2 fruit fly cellular contexts compared by ENCODE assay signal in the genomic region with DNA sequence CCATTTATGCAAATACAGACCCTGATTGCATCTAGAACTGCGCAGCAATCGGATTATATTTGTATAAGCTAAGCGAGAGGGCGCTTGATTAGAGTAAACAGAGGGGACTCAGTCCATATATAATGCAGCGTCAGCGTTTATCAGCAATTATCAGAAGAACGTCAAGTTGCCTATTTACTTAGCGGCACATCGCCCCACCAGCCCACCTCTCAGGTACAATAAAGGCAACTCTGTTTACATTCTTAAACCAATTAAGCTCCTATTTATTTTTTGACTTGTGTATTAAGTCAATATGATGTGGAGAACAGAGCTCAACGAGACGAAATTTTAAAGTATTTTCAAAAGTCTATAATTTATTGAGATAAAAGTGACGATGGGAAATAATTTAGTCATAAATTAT.
TF ChIP-seq lines count a peak whose summit lies in the region.

No protein-coding gene starts in this region.

TF ChIP-seq in whole organism, embryonic, 481 proteins besides CTCF, POLR2A, EP300 and RAD21 (continued from another document and continues in another):
- TF ChIP-seq luna (GFP tag; optimal IDR thresholded peaks at IDR 0.05; lab: Kevin White, UChicago) (no peak), Dref (GFP tag; IDR thresholded peaks at IDR 0.05; lab: Robert Waterston, UW) (no peak), CG6683 (GFP tag; optimal IDR thresholded peaks at IDR 0.05; lab: Kevin White, UChicago) (peak; percentile 80), kah (GFP tag; optimal IDR thresholded peaks at IDR 0.05; lab: Kevin White, UChicago) (peak; percentile 31), zen2 (GFP tag; IDR thresholded peaks at IDR 0.05; lab: Robert Waterston, UW; ENCODE audit: partially characterized antibody) (no peak), Side (GFP tag; optimal IDR thresholded peaks at IDR 0.05; lab: Kevin White, UChicago) (peak; percentile 85), Sry-δ (GFP tag; optimal IDR thresholded peaks at IDR 0.05; lab: Kevin White, UChicago) (peak; percentile 45), stwl (tag; optimal IDR thresholded peaks at IDR 0.05; lab: Kevin White, UChicago) (peak; percentile 53), Tbp (GFP tag; optimal IDR thresholded peaks at IDR 0.05; lab: Kevin White, UChicago) (no peak), CG30020 (tag; optimal IDR thresholded peaks at IDR 0.05; lab: Kevin White, UChicago) (peak; percentile 24), phol (tag; optimal IDR thresholded peaks at IDR 0.05; lab: Kevin White, UChicago) (peak; percentile 42), Bdp1 (GFP tag; optimal IDR thresholded peaks at IDR 0.05; lab: Kevin White, UChicago) (no peak), en (GFP tag; optimal IDR thresholded peaks at IDR 0.05; lab: Kevin White, UChicago) (no peak), org-1 (GFP tag; optimal IDR thresholded peaks at IDR 0.05; lab: Kevin White, UChicago) (peak; percentile 83), CG6272 (GFP tag; IDR thresholded peaks at IDR 0.05; lab: Robert Waterston, UW) (no peak), CG2712 (tag; optimal IDR thresholded peaks at IDR 0.05; lab: Kevin White, UChicago) (peak; percentile 85), da (GFP tag; optimal IDR thresholded peaks at IDR 0.05; lab: Kevin White, UChicago) (no peak), CG6791 (GFP tag; IDR thresholded peaks at IDR 0.05; lab: Robert Waterston, UW; ENCODE audit: partially characterized antibody) (no peak), CG8478 (optimal IDR thresholded peaks at IDR 0.05; lab: Kevin White, UChicago) (no peak), CG30431 (GFP tag; optimal IDR thresholded peaks at IDR 0.05; lab: Kevin White, UChicago) (no peak), repo (GFP tag; optimal IDR thresholded peaks at IDR 0.05; lab: Kevin White, UChicago) (peak; percentile 69), CG11398 (GFP tag; optimal IDR thresholded peaks at IDR 0.05; lab: Kevin White, UChicago) (peak; percentile 35), lbe (GFP tag; optimal IDR thresholded peaks at IDR 0.05; lab: Kevin White, UChicago) (peak; percentile 97), D (optimal IDR thresholded peaks at IDR 0.05; lab: Kevin White, UChicago) (no peak), D (GFP tag; optimal IDR thresholded peaks at IDR 0.05; lab: Kevin White, UChicago) (peak; percentile 91), CG14014 (GFP tag; IDR thresholded peaks at IDR 0.05; lab: Robert Waterston, UW) (peak; percentile 63; the same call in 1 of the 2 replicates), Asciz (GFP tag; optimal IDR thresholded peaks at IDR 0.05; lab: Kevin White, UChicago) (peak; percentile 97), CG7839 (tag; optimal IDR thresholded peaks at IDR 0.05; lab: Kevin White, UChicago) (peak; percentile 52), CG2889 (GFP tag; IDR thresholded peaks at IDR 0.05; lab: Robert Waterston, UW) (no peak), CG8924 (tag; optimal IDR thresholded peaks at IDR 0.05; lab: Kevin White, UChicago) (no peak), tin (GFP tag; optimal IDR thresholded peaks at IDR 0.05; lab: Kevin White, UChicago) (peak; percentile 64), CG13624 (GFP tag; optimal IDR thresholded peaks at IDR 0.05; lab: Kevin White, UChicago) (no peak), tio (GFP tag; optimal IDR thresholded peaks at IDR 0.05; lab: Kevin White, UChicago) (no peak), CG6813 (GFP tag; optimal IDR thresholded peaks at IDR 0.05; lab: Kevin White, UChicago) (peak; percentile 92), chn (GFP tag; optimal IDR thresholded peaks at IDR 0.05; lab: Kevin White, UChicago) (no peak), CG17612 (GFP tag; IDR thresholded peaks at IDR 0.05; lab: Robert Waterston, UW) (peak; percentile 58; the same call in 1 of the 2 replicates), ara (GFP tag; IDR thresholded peaks at IDR 0.05; lab: Robert Waterston, UW) (peak; percentile 87), Dad (GFP tag; optimal IDR thresholded peaks at IDR 0.05; lab: Kevin White, UChicago) (no peak), H15 (GFP tag; IDR thresholded peaks at IDR 0.05; lab: Robert Waterston, UW) (peak; percentile 68; the same call in 2 of the 3 replicates), CG13894 (tag; optimal IDR thresholded peaks at IDR 0.05; lab: Kevin White, UChicago) (no peak), CG14710 (tag; optimal IDR thresholded peaks at IDR 0.05; lab: Kevin White, UChicago) (peak; percentile 92), CG10431 (GFP tag; optimal IDR thresholded peaks at IDR 0.05; lab: Kevin White, UChicago) (peak; percentile 38), CG42726 (GFP tag; IDR thresholded peaks at IDR 0.05; lab: Robert Waterston, UW; ENCODE audit: partially characterized antibody) (no peak), odd (GFP tag; optimal IDR thresholded peaks at IDR 0.05; lab: Kevin White, UChicago) (no peak), CG34376 (GFP tag; optimal IDR thresholded peaks at IDR 0.05; lab: Kevin White, UChicago) (peak; percentile 48), CG13775 (GFP tag; optimal IDR thresholded peaks at IDR 0.05; lab: Kevin White, UChicago) (no peak), HmgZ (tag; optimal IDR thresholded peaks at IDR 0.05; lab: Kevin White, UChicago) (no peak), crc (GFP tag; optimal IDR thresholded peaks at IDR 0.05; lab: Kevin White, UChicago) (peak; percentile 71), CG11085 (GFP tag; IDR thresholded peaks at IDR 0.05; lab: Robert Waterston, UW) (peak; percentile 66; the same call in 1 of the 2 replicates), rib (GFP tag; IDR thresholded peaks at IDR 0.05; lab: Robert Waterston, UW) (peak; percentile 69), sim (GFP tag; IDR thresholded peaks at IDR 0.05; lab: Robert Waterston, UW) (peak; percentile 84), corto (GFP tag; optimal IDR thresholded peaks at IDR 0.05; lab: Kevin White, UChicago) (peak; percentile 72), pum (GFP tag; optimal IDR thresholded peaks at IDR 0.05; lab: Kevin White, UChicago) (peak; percentile 71), sisA (GFP tag; IDR thresholded peaks at IDR 0.05; lab: Robert Waterston, UW) (no peak), gt (GFP tag; IDR thresholded peaks at IDR 0.05; lab: Robert Waterston, UW) (peak; percentile 33; the same call in 1 of the 2 replicates), CG16779 (GFP tag; IDR thresholded peaks at IDR 0.05; lab: Robert Waterston, UW) (no peak; the same call in 1 of the 2 replicates), HLH3B (GFP tag; IDR thresholded peaks at IDR 0.05; lab: Robert Waterston, UW) (peak; percentile 86; the same call in 1 of the 2 replicates), cg (GFP tag; optimal IDR thresholded peaks at IDR 0.05; lab: Kevin White, UChicago) (no peak), CG4404 (GFP tag; IDR thresholded peaks at IDR 0.05; lab: Robert Waterston, UW) (no peak), C15 (GFP tag; IDR thresholded peaks at IDR 0.05; lab: Robert Waterston, UW) (peak; percentile 62; the same call in 1 of the 3 replicates), CG4820 (GFP tag; optimal IDR thresholded peaks at IDR 0.05; lab: Kevin White, UChicago) (peak; percentile 78), ERR (GFP tag; optimal IDR thresholded peaks at IDR 0.05; lab: Kevin White, UChicago) (no peak), CG8388 (GFP tag; optimal IDR thresholded peaks at IDR 0.05; lab: Kevin White, UChicago) (peak; percentile 52)

TF ChIP-seq in whole organism, prepupa, 60 proteins besides CTCF, POLR2A, EP300 and RAD21 (continued from another document):
- TF ChIP-seq CG7368 (GFP tag; optimal IDR thresholded peaks at IDR 0.05; lab: Kevin White, UChicago), result peak; percentile 89
- TF ChIP-seq Hr39 (GFP tag; optimal IDR thresholded peaks at IDR 0.05; lab: Kevin White, UChicago), result peak; percentile 54
- peak; percentile 78 for TF ChIP-seq lz (GFP tag; optimal IDR thresholded peaks at IDR 0.05; lab: Kevin White, UChicago)
- TF ChIP-seq CG9139 (GFP tag; optimal IDR thresholded peaks at IDR 0.05; lab: Kevin White, UChicago), result peak; percentile 93
- TF ChIP-seq Ets21C (GFP tag; optimal IDR thresholded peaks at IDR 0.05; lab: Kevin White, UChicago), result peak; percentile 51
- peak; percentile 85 for TF ChIP-seq topi (GFP tag; optimal IDR thresholded peaks at IDR 0.05; lab: Kevin White, UChicago)
- peak; percentile 82 for TF ChIP-seq Met (GFP tag; optimal IDR thresholded peaks at IDR 0.05; lab: Kevin White, UChicago)
- no peak for TF ChIP-seq Eip93F (GFP tag; optimal IDR thresholded peaks at IDR 0.05; lab: Kevin White, UChicago)
- TF ChIP-seq pdm3 (GFP tag; optimal IDR thresholded peaks at IDR 0.05; lab: Kevin White, UChicago), result peak; percentile 84
- TF ChIP-seq CG6792 (GFP tag; optimal IDR thresholded peaks at IDR 0.05; lab: Kevin White, UChicago), result peak; percentile 90
- peak; percentile 88 for TF ChIP-seq spab (GFP tag; optimal IDR thresholded peaks at IDR 0.05; lab: Kevin White, UChicago)
